Worm (Caenorhabditis elegans) whole organism, midembryonic: ENCODE results near the gene Y82E9BL.5.

Source experiments
- T22C8.4 ChIP-seq: fragments of 200-800 bp; sonication (Bioruptor generic); IDR thresholded peaks from 2 replicates; pipeline ENCODE4 v1.3.6; 2022; ENCODE audit warnings: missing genetic modification characterization, missing compliant biosample characterization
- cog-1 ChIP-seq: sonication (generic microtip); optimal IDR thresholded peaks from 2 replicates; lab custom pipeline; 2016; ENCODE audit warnings: missing genetic modification characterization, missing compliant biosample characterization
- flt-1 ChIP-seq: fragments of 200-800 bp; sonication (Bioruptor generic); IDR thresholded peaks from 2 replicates; pipeline ENCODE4 v1.3.6; 2022; ENCODE audit warnings: missing genetic modification characterization, missing compliant biosample characterization
- klf-2 ChIP-seq: fragments of 200-800 bp; sonication (Bioruptor generic); conservative IDR thresholded peaks from 2 replicates; pipeline ENCODE4 v1.3.6; 2022; ENCODE audit warnings: missing genetic modification reagents, missing genetic modification characterization, missing compliant biosample characterization
- med-1 ChIP-seq: sonication (generic microtip); optimal IDR thresholded peaks from 2 replicates; lab custom pipeline; 2017; ENCODE audit warnings: missing genetic modification characterization, mild to moderate bottlenecking, missing compliant biosample characterization, antibody characterized with exemption, missing genetic modification reagents; ENCODE audit not compliant: insufficient read depth
- ref-1 ChIP-seq: fragments of 200-800 bp; sonication (Bioruptor generic); conservative IDR thresholded peaks from 2 replicates; pipeline ENCODE4 v1.3.6; 2022; ENCODE audit warnings: missing genetic modification reagents, missing genetic modification characterization, missing compliant biosample characterization
- tab-1 ChIP-seq: fragments of 200-800 bp; sonication (Bioruptor generic); IDR thresholded peaks from 2 replicates; pipeline ENCODE4 v1.3.6; 2022; ENCODE audit warnings: missing genetic modification characterization, missing compliant biosample characterization
- ztf-23 ChIP-seq: fragments of 200-800 bp; sonication (Bioruptor generic); IDR thresholded peaks from 2 replicates; pipeline ENCODE4 v1.3.6; 2022; ENCODE audit warnings: missing genetic modification reagents, missing genetic modification characterization, missing compliant biosample characterization
- ztf-29 ChIP-seq: fragments of 200-800 bp; sonication (Bioruptor generic); IDR thresholded peaks from 2 replicates; pipeline ENCODE4 v1.3.6; 2022; ENCODE audit warnings: missing genetic modification reagents, missing genetic modification characterization, missing compliant biosample characterization

DNA sequence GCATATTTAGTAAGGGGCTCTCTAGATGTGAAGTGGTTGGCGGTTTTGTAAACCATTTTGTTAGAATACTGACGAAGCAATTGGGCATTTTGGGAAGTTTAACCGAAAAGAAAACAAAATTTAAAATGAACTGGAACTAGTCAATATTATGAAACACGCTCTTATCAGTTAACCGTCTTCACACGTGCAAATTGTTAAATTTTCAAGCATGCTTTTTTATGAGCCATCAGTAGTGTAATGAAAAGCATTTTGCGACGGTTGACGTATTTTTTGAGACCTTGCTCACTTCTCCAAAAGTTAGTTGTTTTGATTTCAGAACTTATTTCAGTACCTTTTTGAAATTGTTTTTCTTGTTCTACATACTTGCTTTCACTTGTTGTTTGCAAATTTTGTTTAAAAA lies 1.9 kb upstream of the Y82E9BL.5 start, which contains the start of gene fbxa-25:
- TF ChIP-seq flt-1: no peak
- no peak for TF ChIP-seq med-1 (GFP tag; lab: Kevin White, UChicago)
- no peak for TF ChIP-seq tab-1 (GFP tag; lab: Robert Waterston, UW)
- no peak for TF ChIP-seq cog-1 (tag; lab: Kevin White, UChicago)
- TF ChIP-seq ztf-23 (GFP tag; lab: Robert Waterston, UW): no peak
- no peak for TF ChIP-seq ref-1 (GFP tag; lab: Robert Waterston, UW)
- TF ChIP-seq T22C8.4: no peak
- no peak for TF ChIP-seq ztf-29 (GFP tag; lab: Robert Waterston, UW)
- TF ChIP-seq klf-2 (GFP tag; lab: Robert Waterston, UW): no peak
